6 fruit fly cellular contexts compared by ENCODE assay signal in genomic region chrX:17631996-17632612, dm6.
TF ChIP-seq lines count a peak whose summit lies in the region.

TSS of gene corolla (minus strand) at chrX:17632047.
TSS of gene ND-24 (plus strand) at chrX:17632089.

- TF ChIP-seq CTCF in whole organism, embryonic (GFP tag; optimal IDR thresholded peaks at IDR 0.05; lab: Kevin White, UChicago): peak; percentile 24

TF ChIP-seq in Kc167, 6 proteins besides CTCF, POLR2A, EP300 and RAD21:
- TF ChIP-seq psq (optimal IDR thresholded peaks at IDR 0.05; lab: Kevin White, UChicago) (peak; percentile 37), ttk (optimal IDR thresholded peaks at IDR 0.05; lab: Kevin White, UChicago) (no peak)

TF ChIP-seq in whole organism, adult, 20 proteins besides CTCF, POLR2A, EP300 and RAD21 (continues in another document):
- TF ChIP-seq CG11617 (GFP tag; optimal IDR thresholded peaks at IDR 0.05; lab: Kevin White, UChicago) (peak; percentile 84), toe (GFP tag; optimal IDR thresholded peaks at IDR 0.05; lab: Kevin White, UChicago) (no peak), CG12768 (GFP tag; optimal IDR thresholded peaks at IDR 0.05; lab: Kevin White, UChicago) (peak; percentile 56), pad (GFP tag; optimal IDR thresholded peaks at IDR 0.05; lab: Kevin White, UChicago) (peak; percentile 61), CG7101 (tag; optimal IDR thresholded peaks at IDR 0.05; lab: Kevin White, UChicago) (peak; percentile 88), kay (GFP tag; lab: Kevin White, UChicago; ENCODE audit: borderline replicate concordance) (no peak), Mnt (GFP tag; optimal IDR thresholded peaks at IDR 0.05; lab: Kevin White, UChicago) (peak; percentile 86), CG14711 (tag; optimal IDR thresholded peaks at IDR 0.05; lab: Kevin White, UChicago) (peak; percentile 81), Crg-1 (GFP tag; optimal IDR thresholded peaks at IDR 0.05; lab: Kevin White, UChicago) (peak; percentile 81), Hr96 (GFP tag; optimal IDR thresholded peaks at IDR 0.05; lab: Kevin White, UChicago) (no peak), cic (GFP tag; optimal IDR thresholded peaks at IDR 0.05; lab: Kevin White, UChicago) (peak; percentile 10), CG5204 (GFP tag; optimal IDR thresholded peaks at IDR 0.05; lab: Kevin White, UChicago) (no peak), CG1620 (GFP tag; optimal IDR thresholded peaks at IDR 0.05; lab: Kevin White, UChicago) (peak; percentile 91), Clk (GFP tag; optimal IDR thresholded peaks at IDR 0.05; lab: Kevin White, UChicago) (peak; percentile 41), ovo (GFP tag; optimal IDR thresholded peaks at IDR 0.05; lab: Kevin White, UChicago) (peak; percentile 70), tj (GFP tag; optimal IDR thresholded peaks at IDR 0.05; lab: Kevin White, UChicago) (peak; percentile 58), CG33017 (tag; optimal IDR thresholded peaks at IDR 0.05; lab: Kevin White, UChicago) (peak; percentile 74), bab1 (GFP tag; optimal IDR thresholded peaks at IDR 0.05; lab: Kevin White, UChicago) (peak; percentile 92)

TF ChIP-seq in whole organism, embryonic, 481 proteins besides CTCF, POLR2A, EP300 and RAD21 (continues in another document):
- TF ChIP-seq exex (tag; optimal IDR thresholded peaks at IDR 0.05; lab: Kevin White, UChicago) (no peak), cato (GFP tag; optimal IDR thresholded peaks at IDR 0.05; lab: Kevin White, UChicago; ENCODE audit: borderline replicate concordance) (peak; percentile 71), MBD-R2 (GFP tag; IDR thresholded peaks at IDR 0.05; lab: Robert Waterston, UW) (peak; percentile 85), CG2202 (tag; optimal IDR thresholded peaks at IDR 0.05; lab: Kevin White, UChicago) (peak; percentile 41), crp (GFP tag; optimal IDR thresholded peaks at IDR 0.05; lab: Kevin White, UChicago) (peak; percentile 72 to 93), CG4424 (GFP tag; optimal IDR thresholded peaks at IDR 0.05; lab: Kevin White, UChicago) (peak; percentile 81), CG9932 (GFP tag; IDR thresholded peaks at IDR 0.05; lab: Robert Waterston, UW) (peak; percentile 94), CG15601 (tag; optimal IDR thresholded peaks at IDR 0.05; lab: Kevin White, UChicago) (peak; percentile 80), CG14965 (GFP tag; optimal IDR thresholded peaks at IDR 0.05; lab: Kevin White, UChicago; ENCODE audit: borderline replicate concordance) (no peak), nerfin-2 (GFP tag; IDR thresholded peaks at IDR 0.05; lab: Robert Waterston, UW; ENCODE audit: partially characterized antibody) (peak; percentile 58), CG2129 (GFP tag; IDR thresholded peaks at IDR 0.05; lab: Robert Waterston, UW; ENCODE audit: partially characterized antibody) (peak; percentile 82), ab (GFP tag; optimal IDR thresholded peaks at IDR 0.05; lab: Kevin White, UChicago) (peak; percentile 4), CG1832 (GFP tag; optimal IDR thresholded peaks at IDR 0.05; lab: Kevin White, UChicago) (no peak), twi (tag; optimal IDR thresholded peaks at IDR 0.05; lab: Kevin White, UChicago) (peak; percentile 43), Hsf (GFP tag; optimal IDR thresholded peaks at IDR 0.05; lab: Kevin White, UChicago) (peak; percentile 91), Lhr (GFP tag; optimal IDR thresholded peaks at IDR 0.05; lab: Kevin White, UChicago) (peak; percentile 45), Hr78 (GFP tag; optimal IDR thresholded peaks at IDR 0.05; lab: Kevin White, UChicago) (no peak)

TF ChIP-seq in whole organism, prepupa, 60 proteins besides CTCF, POLR2A, EP300 and RAD21 (continues in another document):
- TF ChIP-seq CG1621 (tag; optimal IDR thresholded peaks at IDR 0.05; lab: Kevin White, UChicago) (no peak), net (GFP tag; optimal IDR thresholded peaks at IDR 0.05; lab: Kevin White, UChicago) (no peak), ss (GFP tag; optimal IDR thresholded peaks at IDR 0.05; lab: Kevin White, UChicago) (no peak), CG3919 (GFP tag; optimal IDR thresholded peaks at IDR 0.05; lab: Kevin White, UChicago) (no peak), CG6808 (GFP tag; optimal IDR thresholded peaks at IDR 0.05; lab: Kevin White, UChicago) (no peak), OdsH (GFP tag; optimal IDR thresholded peaks at IDR 0.05; lab: Kevin White, UChicago) (peak; percentile 73), CG3032 (tag; optimal IDR thresholded peaks at IDR 0.05; lab: Kevin White, UChicago) (peak; percentile 51), Lpt (GFP tag; optimal IDR thresholded peaks at IDR 0.05; lab: Kevin White, UChicago) (peak; percentile 52), Gug (GFP tag; IDR thresholded peaks at IDR 0.05; lab: Robert Waterston, UW) (peak; percentile 73), CG8632 (GFP tag; optimal IDR thresholded peaks at IDR 0.05; lab: Kevin White, UChicago) (peak; percentile 44), dac (GFP tag; optimal IDR thresholded peaks at IDR 0.05; lab: Kevin White, UChicago) (peak; percentile 10), vri (GFP tag; optimal IDR thresholded peaks at IDR 0.05; lab: Kevin White, UChicago) (no peak), Eip75B (GFP tag; optimal IDR thresholded peaks at IDR 0.05; lab: Kevin White, UChicago) (no peak), lz (GFP tag; optimal IDR thresholded peaks at IDR 0.05; lab: Kevin White, UChicago) (peak; percentile 85), Sox14 (GFP tag; optimal IDR thresholded peaks at IDR 0.05; lab: Kevin White, UChicago) (peak; percentile 71), eg (GFP tag; IDR thresholded peaks at IDR 0.05; lab: Robert Waterston, UW) (peak; percentile 86), Hr4 (GFP tag; optimal IDR thresholded peaks at IDR 0.05; lab: Kevin White, UChicago) (peak; percentile 80), dsx (GFP tag; optimal IDR thresholded peaks at IDR 0.05; lab: Kevin White, UChicago; ENCODE audit: poor library complexity, severe bottlenecking) (peak; percentile 15), CG8319 (GFP tag; optimal IDR thresholded peaks at IDR 0.05; lab: Kevin White, UChicago) (peak; percentile 34)

TF ChIP-seq in whole organism, pupa, 21 proteins besides CTCF, POLR2A, EP300 and RAD21:
- TF ChIP-seq rn (GFP tag; IDR thresholded peaks at IDR 0.05; lab: Robert Waterston, UW): peak; percentile 66
- no peak for TF ChIP-seq D1 (tag; optimal IDR thresholded peaks at IDR 0.05; lab: Kevin White, UChicago)
- no peak for TF ChIP-seq gl (tag; optimal IDR thresholded peaks at IDR 0.05; lab: Kevin White, UChicago)
- TF ChIP-seq CG15710 (tag; optimal IDR thresholded peaks at IDR 0.05; lab: Kevin White, UChicago): peak; percentile 60
- TF ChIP-seq CG17806 (tag; optimal IDR thresholded peaks at IDR 0.05; lab: Kevin White, UChicago): peak; percentile 57
- TF ChIP-seq fd96Ca (GFP tag; IDR thresholded peaks at IDR 0.05; lab: Robert Waterston, UW): no peak; the same call in 2 of the 3 replicates
- peak; percentile 61 for TF ChIP-seq CG12605 (GFP tag; IDR thresholded peaks at IDR 0.05; lab: Robert Waterston, UW)
- TF ChIP-seq Pif1A (GFP tag; optimal IDR thresholded peaks at IDR 0.05; lab: Kevin White, UChicago): no peak
- TF ChIP-seq Pif1B (GFP tag; optimal IDR thresholded peaks at IDR 0.05; lab: Kevin White, UChicago): no peak
- TF ChIP-seq CG10348 (GFP tag; IDR thresholded peaks at IDR 0.05; lab: Robert Waterston, UW): no peak
- TF ChIP-seq CG32121 (GFP tag; IDR thresholded peaks at IDR 0.05; lab: Robert Waterston, UW): peak; percentile 74
- no peak for TF ChIP-seq CG14655 (GFP tag; optimal IDR thresholded peaks at IDR 0.05; lab: Kevin White, UChicago)
- TF ChIP-seq CG4496 (GFP tag; IDR thresholded peaks at IDR 0.05; lab: Robert Waterston, UW): peak; percentile 88
- TF ChIP-seq Ets98B (GFP tag; IDR thresholded peaks at IDR 0.05; lab: Robert Waterston, UW): peak; percentile 77
- peak; percentile 38 for TF ChIP-seq Snoo (tag; optimal IDR thresholded peaks at IDR 0.05; lab: Kevin White, UChicago)
- no peak for TF ChIP-seq CG13204 (GFP tag; optimal IDR thresholded peaks at IDR 0.05; lab: Kevin White, UChicago)
- TF ChIP-seq EcR (GFP tag; optimal IDR thresholded peaks at IDR 0.05; lab: Kevin White, UChicago): no peak
- peak; percentile 51 for TF ChIP-seq CG9948 (tag; optimal IDR thresholded peaks at IDR 0.05; lab: Kevin White, UChicago)
- peak; percentile 35 for TF ChIP-seq CG34367 (tag; optimal IDR thresholded peaks at IDR 0.05; lab: Kevin White, UChicago)
- TF ChIP-seq CG8159 (tag; optimal IDR thresholded peaks at IDR 0.05; lab: Kevin White, UChicago): peak; percentile 43
- peak; percentile 31 for TF ChIP-seq CG8301 (tag; optimal IDR thresholded peaks at IDR 0.05; lab: Kevin White, UChicago)

TF ChIP-seq in whole organism, wandering third instar larva, 38 proteins besides CTCF, POLR2A, EP300 and RAD21 (continues in another document):
- no peak for TF ChIP-seq dl (GFP tag; optimal IDR thresholded peaks at IDR 0.05; lab: Kevin White, UChicago; ENCODE audit: insufficient read depth in 1 of 2, partially characterized antibody in 2 of 2)
- peak; percentile 77 for TF ChIP-seq OdsH (GFP tag; optimal IDR thresholded peaks at IDR 0.05; lab: Kevin White, UChicago)
- TF ChIP-seq jim (GFP tag; optimal IDR thresholded peaks at IDR 0.05; lab: Kevin White, UChicago): no peak
- TF ChIP-seq Hnf4 (GFP tag; optimal IDR thresholded peaks at IDR 0.05; lab: Kevin White, UChicago): peak; percentile 92
- peak; percentile 81 for TF ChIP-seq sv (GFP tag; optimal IDR thresholded peaks at IDR 0.05; lab: Kevin White, UChicago)
- TF ChIP-seq h (GFP tag; optimal IDR thresholded peaks at IDR 0.05; lab: Kevin White, UChicago): peak; percentile 87
- TF ChIP-seq rgr (GFP tag; optimal IDR thresholded peaks at IDR 0.05; lab: Kevin White, UChicago): peak; percentile 85
- no peak for TF ChIP-seq tai (GFP tag; optimal IDR thresholded peaks at IDR 0.05; lab: Kevin White, UChicago)
- peak; percentile 67 for TF ChIP-seq Sp1 (GFP tag; optimal IDR thresholded peaks at IDR 0.05; lab: Kevin White, UChicago)
- TF ChIP-seq Vsx2 (GFP tag; optimal IDR thresholded peaks at IDR 0.05; lab: Kevin White, UChicago; ENCODE audit: partially characterized antibody): no peak
- peak; percentile 28 for TF ChIP-seq CG9705 (GFP tag; optimal IDR thresholded peaks at IDR 0.05; lab: Kevin White, UChicago)
- TF ChIP-seq brk (GFP tag; optimal IDR thresholded peaks at IDR 0.05; lab: Kevin White, UChicago): no peak
- peak; percentile 70 for TF ChIP-seq GATAd (GFP tag; optimal IDR thresholded peaks at IDR 0.05; lab: Kevin White, UChicago)
- peak; percentile 81 for TF ChIP-seq ey (GFP tag; optimal IDR thresholded peaks at IDR 0.05; lab: Kevin White, UChicago)
- no peak for TF ChIP-seq Hr78 (GFP tag; optimal IDR thresholded peaks at IDR 0.05; lab: Kevin White, UChicago)
- TF ChIP-seq Jra (GFP tag; optimal IDR thresholded peaks at IDR 0.05; lab: Kevin White, UChicago): peak; percentile 87
- peak; percentile 89 for TF ChIP-seq woc (GFP tag; optimal IDR thresholded peaks at IDR 0.05; lab: Kevin White, UChicago)
- peak; percentile 43 for TF ChIP-seq CG32264 (GFP tag; optimal IDR thresholded peaks at IDR 0.05; lab: Kevin White, UChicago)
- no peak for TF ChIP-seq dmrt93B (GFP tag; optimal IDR thresholded peaks at IDR 0.05; lab: Kevin White, UChicago)
- TF ChIP-seq Abd-B (GFP tag; optimal IDR thresholded peaks at IDR 0.05; lab: Kevin White, UChicago): no peak
- TF ChIP-seq psq (GFP tag; optimal IDR thresholded peaks at IDR 0.05; lab: Kevin White, UChicago): peak; percentile 72
- no peak for TF ChIP-seq Dfd (GFP tag; optimal IDR thresholded peaks at IDR 0.05; lab: Kevin White, UChicago)
